Fruit fly (Drosophila melanogaster): ENCODE data around the gene CG32486.

dm6 chr3L:3097598-3097880 lies 26.9 kb upstream of the CG32486 start:
- TF ChIP-seq twi (tag; optimal IDR thresholded peaks at IDR 0.05) (no peak), CG11247 (GFP tag; IDR thresholded peaks at IDR 0.05) (no peak), CG16779 (GFP tag; IDR thresholded peaks at IDR 0.05) (no peak), CG10543 (GFP tag; optimal IDR thresholded peaks at IDR 0.05) (no peak), CG18011 (GFP tag; optimal IDR thresholded peaks at IDR 0.05) (no peak), CG3065 (GFP tag; optimal IDR thresholded peaks at IDR 0.05) (no peak), pnt (GFP tag; optimal IDR thresholded peaks at IDR 0.05) (no peak), CG5180 (GFP tag; optimal IDR thresholded peaks at IDR 0.05) (no peak), CG14014 (GFP tag; IDR thresholded peaks at IDR 0.05) (no peak), E2f2 (GFP tag; IDR thresholded peaks at IDR 0.05) (no peak), CoRest (tag; optimal IDR thresholded peaks at IDR 0.05) (no peak)

Measured in whole organism, embryonic.